Worm (Caenorhabditis elegans): ENCODE data around the gene F40F8.3.

F40F8.3 gene

ce11 chrII:11132542-11132941 lies 3.5 kb downstream of the F40F8.3 start, which contains the start of gene F40F8.11 (continued):
- TF ChIP-seq sma-3 (GFP tag; optimal IDR thresholded peaks at IDR 0.05) (no peak), lin-39 (tag; optimal IDR thresholded peaks at IDR 0.05) (no peak), egl-27 (tag; optimal IDR thresholded peaks at IDR 0.05) (no peak), zag-1 (tag; optimal IDR thresholded peaks at IDR 0.05) (no peak), lin-13 (GFP tag; optimal IDR thresholded peaks at IDR 0.05) (peak; percentile 54), ceh-16 (tag; optimal IDR thresholded peaks at IDR 0.05) (no peak), R02D3.7 (tag; optimal IDR thresholded peaks at IDR 0.05) (no peak)

ce11 chrII:11134828-11135227 lies 5.7 kb downstream of the F40F8.3 start, which contains the start of gene F40F8.5:
TSS of gene F40F8.5 (minus strand) at chrII:11134928.
- TF ChIP-seq elt-3 (tag; optimal IDR thresholded peaks at IDR 0.05) (no peak), aly-2 (tag; optimal IDR thresholded peaks at IDR 0.05) (no peak), gmeb-1 (tag; optimal IDR thresholded peaks at IDR 0.05) (no peak), elt-1 (tag; optimal IDR thresholded peaks at IDR 0.05) (no peak), nhr-77 (tag; optimal IDR thresholded peaks at IDR 0.05) (no peak), nhr-21 (tag; optimal IDR thresholded peaks at IDR 0.05) (no peak), nhr-11 (tag; optimal IDR thresholded peaks at IDR 0.05) (no peak), lin-11 (tag; optimal IDR thresholded peaks at IDR 0.05) (no peak), dmd-4 (tag; optimal IDR thresholded peaks at IDR 0.05) (no peak), zag-1 (tag; optimal IDR thresholded peaks at IDR 0.05) (no peak), unc-55 (GFP tag; optimal IDR thresholded peaks at IDR 0.05) (no peak), peb-1 (tag; optimal IDR thresholded peaks at IDR 0.05) (no peak), nhr-129 (tag; optimal IDR thresholded peaks at IDR 0.05) (no peak), lin-13 (GFP tag; optimal IDR thresholded peaks at IDR 0.05) (no peak), ztf-4 (tag; optimal IDR thresholded peaks at IDR 0.05) (no peak), nhr-237 (tag; optimal IDR thresholded peaks at IDR 0.05) (no peak), mbf-1 (tag; optimal IDR thresholded peaks at IDR 0.05) (no peak)

- no peak for TF ChIP-seq unc-55 (GFP tag; optimal IDR thresholded peaks at IDR 0.05)
- no peak for TF ChIP-seq unc-62 (GFP tag; optimal IDR thresholded peaks at IDR 0.05)
- TF ChIP-seq nhr-11 (tag; optimal IDR thresholded peaks at IDR 0.05): no peak
- TF ChIP-seq nhr-129 (tag; optimal IDR thresholded peaks at IDR 0.05): peak; percentile 88
- peak in 1 of 2 experiments; percentile 39 for TF ChIP-seq lsy-2 (tag; optimal IDR thresholded peaks at IDR 0.05)
- no peak for TF ChIP-seq nhr-10 (tag; optimal IDR thresholded peaks at IDR 0.05)
- no peak for TF ChIP-seq nhr-237 (tag; optimal IDR thresholded peaks at IDR 0.05)
- no peak for TF ChIP-seq snpc-4 (tag; optimal IDR thresholded peaks at IDR 0.05)
- no peak for TF ChIP-seq nhr-21 (tag; optimal IDR thresholded peaks at IDR 0.05)
- TF ChIP-seq elt-1 (tag; optimal IDR thresholded peaks at IDR 0.05): no peak
- no peak for TF ChIP-seq aly-2 (tag; optimal IDR thresholded peaks at IDR 0.05)
- no peak for TF ChIP-seq sma-3 (GFP tag; optimal IDR thresholded peaks at IDR 0.05)
- no peak for TF ChIP-seq mab-5 (tag; optimal IDR thresholded peaks at IDR 0.05)
- peak; percentile 11 for TF ChIP-seq F13H6.1 (tag; optimal IDR thresholded peaks at IDR 0.05)
- no peak for TF ChIP-seq skn-1 (tag; optimal IDR thresholded peaks at IDR 0.05)
- no peak for TF ChIP-seq unc-39 (tag; optimal IDR thresholded peaks at IDR 0.05)
- TF ChIP-seq peb-1 (tag; optimal IDR thresholded peaks at IDR 0.05): no peak
- no peak for TF ChIP-seq ZK546.5 (tag; optimal IDR thresholded peaks at IDR 0.05)
Measured at ce11 chrII:11135773-11136172, 6.7 kb downstream of the F40F8.3 start.

- TF ChIP-seq sma-3 (GFP tag; optimal IDR thresholded peaks at IDR 0.05) (no peak), skn-1 (tag; optimal IDR thresholded peaks at IDR 0.05) (no peak), ztf-1 (GFP tag; conservative IDR thresholded peaks at IDR 0.05) (no peak), nhr-12 (tag; optimal IDR thresholded peaks at IDR 0.05) (no peak), egl-27 (tag; optimal IDR thresholded peaks at IDR 0.05) (no peak), unc-55 (GFP tag; optimal IDR thresholded peaks at IDR 0.05) (no peak), mbf-1 (tag; optimal IDR thresholded peaks at IDR 0.05) (no peak), nhr-21 (tag; optimal IDR thresholded peaks at IDR 0.05) (no peak), blmp-1 (tag; optimal IDR thresholded peaks at IDR 0.05; ENCODE audit: insufficient read depth) (no peak)
Measured at ce11 chrII:11140140-11140539, 11.1 kb downstream of the F40F8.3 start, which contains the start of gene F40F8.4. TSS of gene F40F8.4 (minus strand) at chrII:11140240.

- no peak for TF ChIP-seq elt-3 (tag; optimal IDR thresholded peaks at IDR 0.05)
- TF ChIP-seq sem-4 (tag; optimal IDR thresholded peaks at IDR 0.05): no peak
- no peak for TF ChIP-seq nhr-6 (tag; optimal IDR thresholded peaks at IDR 0.05)
- TF ChIP-seq crh-2 (tag; optimal IDR thresholded peaks at IDR 0.05): no peak
- TF ChIP-seq nhr-129 (tag; optimal IDR thresholded peaks at IDR 0.05): peak; percentile 10
Measured at ce11 chrII:11142571-11142970, 13.5 kb downstream of the F40F8.3 start, which contains the start of gene arrd-6. TSS of gene arrd-6 (plus strand) at chrII:11142739.
